Worm (Caenorhabditis elegans) whole organism, mixed stage, embryonic: Measurements from ENCODE around the gene C06A6.4.

Experiments used
- ceh-83 ChIP-seq: fragments of 200-800 bp; sonication (Bioruptor generic); optimal IDR thresholded peaks from 2 replicates; lab custom pipeline; 2018; ENCODE audit warnings: mild to moderate bottlenecking, missing genetic modification characterization, missing compliant biosample characterization
- elt-3 ChIP-seq: fragments of 150-350 bp; optimal IDR thresholded peaks from 2 replicates; lab custom pipeline; 2014; ENCODE audit warnings: missing biosample characterization, missing genetic modification characterization
- nhr-12 ChIP-seq: fragments of 150-350 bp; optimal IDR thresholded peaks from 2 replicates; lab custom pipeline; 2014; ENCODE audit warnings: missing biosample characterization, missing genetic modification characterization
- nhr-237 ChIP-seq: fragments of 150-350 bp; optimal IDR thresholded peaks from 2 replicates; lab custom pipeline; 2014; ENCODE audit warnings: missing biosample characterization, missing genetic modification characterization
- nhr-76 ChIP-seq: sonication (generic microtip); optimal IDR thresholded peaks from 2 replicates; lab custom pipeline; 2017; ENCODE audit warnings: missing biosample characterization, missing genetic modification characterization

ce11 chrIV:7849235-7849634 is 20.1 kb upstream of the C06A6.4 start:
- no peak for TF ChIP-seq nhr-12 (tag; lab: Kevin White, UChicago)
- TF ChIP-seq nhr-237 (tag; lab: Kevin White, UChicago), result no peak
- TF ChIP-seq elt-3 (tag; lab: Kevin White, UChicago), result no peak
- no peak for TF ChIP-seq ceh-83 (GFP tag; lab: Kevin White, UChicago)
- TF ChIP-seq nhr-76 (tag; lab: Kevin White, UChicago), result no peak
